Fruit fly (Drosophila melanogaster) whole organism, embryonic: ENCODE measurements around the gene Prp3.

Experiments
- Antp ChIP-seq: fragments of 200-800 bp; sonication (Bioruptor generic); optimal IDR thresholded peaks from 3 replicates; lab custom pipeline; 2016; ENCODE audit warnings: missing biosample characterization, missing genetic modification characterization
- CG10959 ChIP-seq: fragments of 200-800 bp; sonication (Bioruptor generic); IDR thresholded peaks from 2 replicates; pipeline ENCODE4 v1.3.6; 2022; ENCODE audit warnings: missing biosample characterization, missing genetic modification characterization
- CG10979 ChIP-seq: fragments of 200-800 bp; sonication (Bioruptor generic); optimal IDR thresholded peaks from 2 replicates; lab custom pipeline; 2018; ENCODE audit warnings: missing biosample characterization, mild to moderate bottlenecking, missing genetic modification characterization, moderate library complexity
- CG12236 ChIP-seq: fragments of 200-800 bp; sonication (Bioruptor generic); optimal IDR thresholded peaks from 2 replicates; lab custom pipeline; 2016; ENCODE audit warnings: missing biosample characterization, missing genetic modification characterization
- CG12391 ChIP-seq: fragments of 200-800 bp; sonication (Bioruptor generic); optimal IDR thresholded peaks from 3 replicates; lab custom pipeline; 2018; ENCODE audit warnings: missing biosample characterization, mild to moderate bottlenecking, missing genetic modification characterization, moderate library complexity
- CG14014 ChIP-seq: fragments of 200-800 bp; sonication (Bioruptor generic); IDR thresholded peaks from 2 replicates; pipeline ENCODE4 v1.3.6; 2022; ENCODE audit warnings: missing biosample characterization, missing genetic modification characterization
- CG14667 ChIP-seq: fragments of 200-800 bp; sonication (Bioruptor generic); IDR thresholded peaks from 2 replicates; pipeline ENCODE4 v1.3.6; 2022; ENCODE audit warnings: missing biosample characterization, missing genetic modification characterization
- CG15514 ChIP-seq: fragments of 200-800 bp; sonication (Bioruptor generic); optimal IDR thresholded peaks from 3 replicates; lab custom pipeline; 2017; ENCODE audit warnings: missing biosample characterization, missing genetic modification characterization, mild to moderate bottlenecking, moderate library complexity, missing genetic modification reagents
- CG17361 ChIP-seq: fragments of 200-800 bp; sonication (Bioruptor generic); IDR thresholded peaks from 3 replicates; pipeline ENCODE4 v1.3.6; 2022; ENCODE audit warnings: missing biosample characterization, missing genetic modification characterization
- CG18262 ChIP-seq: fragments of 200-800 bp; optimal IDR thresholded peaks from 3 replicates; lab custom pipeline; 2019; ENCODE audit warnings: missing biosample characterization, mild to moderate bottlenecking, missing genetic modification characterization, moderate library complexity
- CG18619 ChIP-seq: fragments of 200-800 bp; sonication (Bioruptor generic); optimal IDR thresholded peaks from 3 replicates; lab custom pipeline; 2017; ENCODE audit warnings: missing biosample characterization, mild to moderate bottlenecking, missing genetic modification characterization
- CG2712 ChIP-seq: fragments of 200-800 bp; optimal IDR thresholded peaks from 3 replicates; lab custom pipeline; 2019; ENCODE audit warnings: missing biosample characterization, mild to moderate bottlenecking, missing genetic modification characterization, moderate library complexity
- CG30431 ChIP-seq: fragments of 200-800 bp; sonication (Bioruptor generic); optimal IDR thresholded peaks from 2 replicates; lab custom pipeline; 2017; ENCODE audit warnings: missing biosample characterization, missing genetic modification characterization
- CG33213 ChIP-seq: fragments of 200-800 bp; sonication (Bioruptor generic); optimal IDR thresholded peaks from 3 replicates; lab custom pipeline; 2016; ENCODE audit warnings: missing biosample characterization, missing genetic modification characterization
- CG3847 ChIP-seq: fragments of 200-800 bp; sonication (Bioruptor generic); IDR thresholded peaks from 2 replicates; pipeline ENCODE4 v1.3.6; 2022; ENCODE audit warnings: missing biosample characterization, missing genetic modification characterization
- CG4854 ChIP-seq: fragments of 200-800 bp; sonication (Bioruptor generic); optimal IDR thresholded peaks from 2 replicates; lab custom pipeline; 2016; ENCODE audit warnings: missing biosample characterization, missing genetic modification characterization, inconsistent platforms
- CG7839 ChIP-seq: fragments of 200-800 bp; sonication (Bioruptor generic); optimal IDR thresholded peaks from 3 replicates; lab custom pipeline; 2018; ENCODE audit warnings: missing biosample characterization, mild to moderate bottlenecking, missing genetic modification characterization, moderate library complexity
- CkIIα-i1 ChIP-seq: fragments of 200-800 bp; sonication (Bioruptor generic); IDR thresholded peaks from 2 replicates; pipeline ENCODE4 v1.3.6; 2022; ENCODE audit warnings: missing biosample characterization, missing genetic modification characterization
- Ets65A ChIP-seq: fragments of 200-800 bp; sonication (Bioruptor generic); peaks from one replicate; lab custom pipeline; 2016; ENCODE audit warnings: missing biosample characterization, missing genetic modification characterization
- GATAe ChIP-seq: fragments of 200-800 bp; sonication (Bioruptor generic); conservative IDR thresholded peaks from 2 replicates; pipeline ENCODE4 v1.3.6; 2022; ENCODE audit warnings: missing biosample characterization, missing genetic modification characterization
- Hey ChIP-seq: fragments of 200-800 bp; sonication (Bioruptor generic); optimal IDR thresholded peaks from 3 replicates; lab custom pipeline; 2018; ENCODE audit warnings: missing biosample characterization, mild to moderate bottlenecking, missing genetic modification characterization
- Hr3 ChIP-seq: fragments of 200-800 bp; sonication (Bioruptor generic); optimal IDR thresholded peaks from 3 replicates; lab custom pipeline; 2016; ENCODE audit warnings: missing biosample characterization, missing genetic modification characterization
- Hsf ChIP-seq: fragments of 200-800 bp; sonication (Bioruptor generic); optimal IDR thresholded peaks from 3 replicates; lab custom pipeline; 2016; ENCODE audit warnings: missing biosample characterization, missing genetic modification characterization
- Kr ChIP-seq: fragments of 200-800 bp; sonication (Bioruptor generic); optimal IDR thresholded peaks from 2 replicates; lab custom pipeline; 2017; ENCODE audit warnings: missing biosample characterization, mild to moderate bottlenecking, missing genetic modification characterization
- MESR4 ChIP-seq: fragments of 200-800 bp; sonication (Bioruptor generic); optimal IDR thresholded peaks from 2 replicates; lab custom pipeline; 2018; ENCODE audit warnings: missing biosample characterization, mild to moderate bottlenecking, missing genetic modification characterization, moderate library complexity
- PHDP ChIP-seq: fragments of 200-800 bp; sonication (Bioruptor generic); optimal IDR thresholded peaks from 3 replicates; lab custom pipeline; 2018; ENCODE audit warnings: missing biosample characterization, mild to moderate bottlenecking, missing genetic modification characterization, moderate library complexity
- Rfx ChIP-seq: fragments of 200-800 bp; sonication (Bioruptor generic); IDR thresholded peaks from 2 replicates; pipeline ENCODE4 v1.3.6; 2022; ENCODE audit warnings: missing biosample characterization, missing genetic modification characterization
- Scr ChIP-seq: fragments of 200-800 bp; sonication (Bioruptor generic); IDR thresholded peaks from 2 replicates; pipeline ENCODE4 v1.3.6; 2022; ENCODE audit warnings: missing biosample characterization, missing genetic modification characterization; ENCODE audit not compliant: partially characterized antibody
- Trl ChIP-seq, 3 experiments: fragments of >200 bp in 2 of 3; fragments of 200-800 bp in 1 of 3; sonication (Bioruptor generic) in 1 of 3; optimal IDR thresholded peaks; 2 replicates in 1 of 3; 3 replicates in 2 of 3; lab custom pipeline; 2016 to 2017; ENCODE audit warnings: missing biosample characterization in 1 of 3, missing genetic modification characterization in 1 of 3
- ara ChIP-seq: fragments of 200-800 bp; sonication (Bioruptor generic); IDR thresholded peaks from 2 replicates; pipeline ENCODE4 v1.3.6; 2022; ENCODE audit warnings: missing biosample characterization, missing genetic modification characterization
- dimm ChIP-seq: fragments of 200-800 bp; sonication (Bioruptor generic); IDR thresholded peaks from 2 replicates; pipeline ENCODE4 v1.3.6; 2022; ENCODE audit warnings: missing biosample characterization, missing genetic modification characterization
- dmrt11E ChIP-seq: fragments of 200-800 bp; sonication (Bioruptor generic); optimal IDR thresholded peaks from 3 replicates; lab custom pipeline; 2018; ENCODE audit warnings: missing biosample characterization, mild to moderate bottlenecking, missing genetic modification characterization, moderate library complexity
- dpn ChIP-seq, 2 experiments: fragments of 200-800 bp; sonication (Bioruptor generic); optimal IDR thresholded peaks; 3 replicates each; lab custom pipeline; 2016; ENCODE audit warnings: missing biosample characterization in 2 of 2, missing genetic modification characterization in 2 of 2
- gsb ChIP-seq: fragments of 200-800 bp; sonication (Bioruptor generic); IDR thresholded peaks from 2 replicates; pipeline ENCODE4 v1.3.6; 2022; ENCODE audit warnings: missing biosample characterization, missing genetic modification characterization
- ham ChIP-seq: fragments of 200-800 bp; sonication (Bioruptor generic); IDR thresholded peaks from 2 replicates; pipeline ENCODE4 v1.3.6; 2022; ENCODE audit warnings: missing biosample characterization, missing genetic modification characterization
- hkb ChIP-seq, 2 experiments: fragments of 200-800 bp in 1 of 2; fragments of >200 bp in 1 of 2; sonication (Bioruptor generic) in 1 of 2; IDR thresholded peaks in 1 of 2; optimal IDR thresholded peaks in 1 of 2; 2 replicates each; pipeline versions ENCODE4 v1.3.6 to Lab custom; 2017 to 2022; ENCODE audit warnings: missing biosample characterization in 1 of 2, missing genetic modification characterization in 1 of 2
- insv ChIP-seq, 2 experiments: fragments of 200-800 bp; sonication (Bioruptor generic); optimal IDR thresholded peaks; 3 replicates each; lab custom pipeline; 2016 to 2018; ENCODE audit warnings: missing biosample characterization in 2 of 2, missing genetic modification characterization in 2 of 2
- nerfin-2 ChIP-seq: fragments of 200-800 bp; sonication (Bioruptor generic); IDR thresholded peaks from 2 replicates; pipeline ENCODE4 v1.3.6; 2022; ENCODE audit warnings: missing biosample characterization, missing genetic modification characterization; ENCODE audit not compliant: partially characterized antibody
- pan ChIP-seq, 4 experiments: fragments of >200 bp in 3 of 4; fragments of 200-800 bp in 1 of 4; sonication (Bioruptor generic) in 1 of 4; optimal IDR thresholded peaks in 3 of 4; IDR thresholded peaks in 1 of 4; 2 replicates each; pipeline versions ENCODE4 v1.3.6 to Lab custom; 2017 to 2022; ENCODE audit warnings: missing biosample characterization in 2 of 4, missing genetic modification characterization in 2 of 4, mixed read lengths in 1 of 4
- pb ChIP-seq: fragments of 200-800 bp; sonication (Bioruptor generic); optimal IDR thresholded peaks from 3 replicates; lab custom pipeline; 2016; ENCODE audit warnings: missing biosample characterization, missing genetic modification characterization
- pros ChIP-seq: fragments of 200-800 bp; sonication (Bioruptor generic); optimal IDR thresholded peaks from 3 replicates; lab custom pipeline; 2019; ENCODE audit warnings: missing biosample characterization, mild to moderate bottlenecking, missing genetic modification characterization, moderate library complexity
- sc ChIP-seq, 3 experiments: fragments of >200 bp in 2 of 3; fragments of 200-800 bp in 1 of 3; sonication (Bioruptor generic) in 1 of 3; optimal IDR thresholded peaks; 2 replicates in 2 of 3; 3 replicates in 1 of 3; lab custom pipeline; 2017; ENCODE audit warnings: mild to moderate bottlenecking in 1 of 3, missing biosample characterization in 1 of 3, missing genetic modification characterization in 1 of 3, missing genetic modification reagents in 1 of 3
- sima ChIP-seq: fragments of 200-800 bp; sonication (Bioruptor generic); optimal IDR thresholded peaks from 2 replicates; lab custom pipeline; 2016; ENCODE audit warnings: missing biosample characterization, missing genetic modification characterization
- sob ChIP-seq: fragments of 200-800 bp; sonication (Bioruptor generic); IDR thresholded peaks from 2 replicates; pipeline ENCODE4 v1.3.6; 2022; ENCODE audit warnings: missing biosample characterization, missing genetic modification characterization
- stc ChIP-seq: fragments of 200-800 bp; sonication (Bioruptor generic); IDR thresholded peaks from 2 replicates; pipeline ENCODE4 v1.3.6; 2022; ENCODE audit warnings: missing biosample characterization, missing genetic modification characterization
- zf30C ChIP-seq: fragments of 200-800 bp; sonication (Bioruptor generic); optimal IDR thresholded peaks from 3 replicates; lab custom pipeline; 2018; ENCODE audit warnings: missing biosample characterization, mild to moderate bottlenecking, missing genetic modification characterization

Prp3 gene

DNA sequence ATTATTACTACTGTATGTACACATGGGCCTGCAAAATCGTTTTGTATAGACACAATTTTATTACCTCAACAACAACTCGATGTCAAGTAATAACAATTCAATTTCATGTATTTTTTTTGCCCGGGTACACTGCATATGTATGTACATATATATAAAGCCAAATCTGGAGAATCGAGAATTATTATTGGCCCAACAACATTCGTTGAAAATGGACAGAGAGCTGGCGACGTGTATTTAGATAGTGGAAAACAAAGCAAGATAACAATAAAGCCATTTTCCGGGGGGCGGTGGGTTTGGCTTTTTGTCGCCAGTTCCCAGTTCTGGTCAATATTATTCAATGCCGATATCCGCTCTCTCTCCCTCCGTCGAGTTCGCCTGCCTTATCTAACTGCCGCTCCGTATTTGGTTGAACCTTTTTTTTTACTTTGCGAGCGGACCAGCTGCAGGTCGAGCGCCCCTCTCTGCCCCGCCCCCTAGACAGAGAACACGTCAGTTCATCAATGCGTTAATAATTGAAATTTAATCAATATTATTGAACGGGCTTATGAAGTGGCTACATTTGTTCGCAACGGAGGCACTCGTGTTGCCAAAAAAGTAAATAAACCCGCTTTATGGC is 19.7 kb downstream of the Prp3 start (continued):
- TF ChIP-seq CG14014 (no peak), GATAe (peak; percentile 56; the same call in 1 of the 2 replicates), CG7839 (tag; lab: Kevin White, UChicago) (no peak), CG12236 (GFP tag; lab: Kevin White, UChicago) (no peak), pb (no peak), ara (GFP tag; lab: Robert Waterston, UW) (no peak), dimm (GFP tag; lab: Robert Waterston, UW) (no peak), CG3847 (GFP tag; lab: Robert Waterston, UW) (no peak), Trl (optimal IDR thresholded peaks at IDR 0.05; lab: Kevin White, UChicago) (peak; percentile 21 to 36), Trl (GFP tag; optimal IDR thresholded peaks at IDR 0.05; lab: Kevin White, UChicago) (no peak), insv (GFP tag; optimal IDR thresholded peaks at IDR 0.05; lab: Kevin White, UChicago) (no peak), MESR4 (GFP tag; lab: Kevin White, UChicago) (no peak), CkIIα-i1 (GFP tag; lab: Robert Waterston, UW) (no peak), PHDP (tag; lab: Kevin White, UChicago) (no peak), CG4854 (no peak), Hr3 (no peak), CG18619 (GFP tag; lab: Kevin White, UChicago) (no peak), gsb (GFP tag; lab: Robert Waterston, UW) (no peak), CG17361 (GFP tag; lab: Robert Waterston, UW) (0 out of 3 replicates have a peak, but pooled peaks have one; percentile 6), CG14667 (GFP tag; lab: Robert Waterston, UW) (no peak), Scr (GFP tag; lab: Robert Waterston, UW) (no peak)

DNA sequence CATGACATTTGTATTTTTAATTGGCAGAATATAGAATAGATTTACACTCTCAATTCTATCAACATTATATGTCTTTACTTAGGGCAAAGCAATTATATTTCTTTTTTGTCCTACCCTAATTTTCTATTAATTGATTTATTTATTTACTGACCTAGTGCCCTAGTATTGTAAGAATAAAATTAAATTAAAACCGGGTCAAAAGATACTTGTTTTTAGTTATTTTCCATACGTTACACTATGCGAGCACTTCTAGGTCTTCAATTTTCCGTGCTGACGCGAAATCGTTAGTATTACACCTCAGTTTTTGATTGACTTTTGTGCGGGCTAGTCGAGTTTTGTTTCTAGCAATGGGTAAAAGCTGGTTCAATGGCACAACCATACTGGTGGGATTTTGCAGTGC is 21.3 kb downstream of the Prp3 start, which contains the start of gene CG46462:
TSS of gene CG46462 (plus strand) at position 301 of the 400 bp plus-strand sequence.
- TF ChIP-seq nerfin-2 (GFP tag; lab: Robert Waterston, UW) = no peak
- TF ChIP-seq, all 482 proteins: peak for 0

DNA sequence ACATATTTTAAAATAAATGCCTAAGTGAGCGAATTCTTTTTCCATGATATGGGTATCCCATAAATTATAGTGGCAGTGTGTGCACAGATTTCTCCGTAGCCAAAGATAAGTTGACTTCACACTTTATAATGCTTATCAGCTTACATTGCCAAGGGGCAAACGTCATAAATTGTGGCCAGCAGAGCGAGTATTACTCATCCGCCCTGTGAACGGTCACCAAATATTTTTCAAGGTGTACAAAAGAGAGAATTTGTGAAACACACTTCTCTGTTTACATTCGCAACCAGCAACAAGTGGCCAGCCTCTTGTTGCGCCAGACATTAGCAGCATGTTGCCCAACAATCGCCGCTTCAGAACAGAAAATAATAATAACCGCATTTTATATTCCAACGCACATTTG is 22.8 kb downstream of the Prp3 start:
- TF ChIP-seq CG15514 (GFP tag; lab: Kevin White, UChicago) (peak; percentile 48), CG18262 (tag; lab: Kevin White, UChicago) (no peak), pros (no peak), Hey (peak; percentile 23), CG30431 (GFP tag; lab: Kevin White, UChicago) (no peak), zf30C (peak; percentile 70), sima (no peak), dmrt11E (tag; lab: Kevin White, UChicago) (no peak), CG10979 (tag; lab: Kevin White, UChicago) (no peak), dpn (GFP tag; optimal IDR thresholded peaks at IDR 0.05; lab: Kevin White, UChicago) (peak; percentile 21 to 41), CG2712 (tag; lab: Kevin White, UChicago) (peak; percentile 2), Kr (GFP tag; lab: Kevin White, UChicago) (no peak), Antp (GFP tag; lab: Kevin White, UChicago) (peak; percentile 17), sob (GFP tag; lab: Robert Waterston, UW) (peak; percentile 58; the same call in 1 of the 2 replicates), CG12391 (tag; lab: Kevin White, UChicago) (no peak), Rfx (GFP tag; lab: Robert Waterston, UW) (peak; percentile 47; the same call in 1 of the 2 replicates), hkb (optimal IDR thresholded peaks at IDR 0.05; lab: Kevin White, UChicago) (no peak), hkb (GFP tag; IDR thresholded peaks at IDR 0.05; lab: Robert Waterston, UW) (peak; percentile 78), pan (optimal IDR thresholded peaks at IDR 0.05; lab: Kevin White, UChicago) (no peak), pan (GFP tag; optimal IDR thresholded peaks at IDR 0.05 in 1 of 2, IDR thresholded peaks at IDR 0.05 in 1 of 2) (peak in 1 of 2 experiments; percentile 36), CG33213 (no peak), Ets65A (GFP tag; lab: Kevin White, UChicago) (no peak), sc (optimal IDR thresholded peaks at IDR 0.05; lab: Kevin White, UChicago) (no peak), sc (GFP tag; optimal IDR thresholded peaks at IDR 0.05; lab: Kevin White, UChicago) (peak; percentile 4), ham (no peak), Hsf (no peak), stc (peak; percentile 23; the same call in 1 of the 2 replicates), CG10959 (GFP tag; lab: Robert Waterston, UW) (no peak)
